Worm (Caenorhabditis elegans) whole organism, L4 larva: ENCODE results near the gene unc-50.
A peak's percentile ranks its signal among the peaks of the same experiment; 100 is the strongest.

Source experiments
- F26F4.8 ChIP-seq: fragments of 200-800 bp; sonication (Bioruptor generic); conservative IDR thresholded peaks from 2 replicates; pipeline ENCODE4 v1.3.6; 2022; ENCODE audit warnings: missing genetic modification characterization, missing compliant biosample characterization
- F37D6.2 ChIP-seq: sonication (generic microtip); optimal IDR thresholded peaks from 2 replicates; lab custom pipeline; 2016; ENCODE audit warnings: mild to moderate bottlenecking, missing genetic modification characterization, missing compliant biosample characterization
- R02D3.7 ChIP-seq: fragments of 150-350 bp; sonication (generic microtip); optimal IDR thresholded peaks from 3 replicates; lab custom pipeline; 2014; ENCODE audit warnings: missing biosample characterization, missing genetic modification characterization
- Y75B8A.6 ChIP-seq: fragments of 200-800 bp; sonication (Bioruptor generic); IDR thresholded peaks from 2 replicates; pipeline ENCODE4 v1.3.6; 2022; ENCODE audit warnings: missing genetic modification reagents, missing genetic modification characterization, missing compliant biosample characterization
- ceh-28 ChIP-seq: fragments of 150-350 bp; optimal IDR thresholded peaks from 2 replicates; lab custom pipeline; 2014; ENCODE audit warnings: missing biosample characterization, missing genetic modification reagents, missing genetic modification characterization
- daf-16 ChIP-seq, 3 experiments: sonication (generic microtip); optimal IDR thresholded peaks; 2 replicates each; lab custom pipeline; 2016 to 2017; ENCODE audit warnings: missing genetic modification characterization in 3 of 3, missing genetic modification reagents in 3 of 3, mild to moderate bottlenecking in 2 of 3, missing compliant biosample characterization in 2 of 3, missing biosample characterization in 1 of 3, moderate library complexity in 1 of 3
- daf-19 ChIP-seq: fragments of 200-800 bp; sonication (Bioruptor generic); conservative IDR thresholded peaks from 2 replicates; pipeline ENCODE4 v1.3.6; 2022; ENCODE audit warnings: missing genetic modification characterization, missing compliant biosample characterization
- dmd-6 ChIP-seq: fragments of 200-800 bp; sonication (Bioruptor generic); IDR thresholded peaks from 2 replicates; pipeline ENCODE4 v1.3.6; 2022; ENCODE audit warnings: missing genetic modification reagents, missing genetic modification characterization, missing compliant biosample characterization
- dmd-9 ChIP-seq: fragments of 200-800 bp; sonication (Bioruptor generic); IDR thresholded peaks from 2 replicates; pipeline ENCODE4 v1.3.6; 2022; ENCODE audit warnings: missing genetic modification reagents, missing genetic modification characterization, missing compliant biosample characterization
- dpl-1 ChIP-seq: fragments of 150-350 bp; optimal IDR thresholded peaks from 2 replicates; lab custom pipeline; 2014; ENCODE audit warnings: missing biosample characterization, missing genetic modification reagents, missing genetic modification characterization
- dve-1 ChIP-seq: sonication (generic microtip); optimal IDR thresholded peaks from 2 replicates; lab custom pipeline; 2017; ENCODE audit warnings: antibody characterized with exemption, mild to moderate bottlenecking, missing genetic modification characterization, missing compliant biosample characterization; ENCODE audit not compliant: insufficient read depth
- egl-43 ChIP-seq: fragments of 200-800 bp; sonication (Bioruptor generic); IDR thresholded peaks from 2 replicates; pipeline ENCODE4 v1.3.6; 2022; ENCODE audit warnings: missing genetic modification reagents, missing genetic modification characterization, missing compliant biosample characterization
- gei-8 ChIP-seq: fragments of 200-800 bp; sonication (Bioruptor generic); optimal IDR thresholded peaks from 2 replicates; lab custom pipeline; 2018; ENCODE audit warnings: mild to moderate bottlenecking, missing genetic modification characterization, missing compliant biosample characterization
- hif-1 ChIP-seq, 2 experiments: sonication (generic microtip); optimal IDR thresholded peaks; 2 replicates each; lab custom pipeline; 2016 to 2017; ENCODE audit warnings: missing compliant biosample characterization in 2 of 2, missing genetic modification characterization in 2 of 2, missing genetic modification reagents in 2 of 2, missing genotype in 2 of 2, mild to moderate bottlenecking in 1 of 2
- hlh-11 ChIP-seq: fragments of 200-800 bp; sonication (Bioruptor generic); optimal IDR thresholded peaks from 2 replicates; lab custom pipeline; 2018; ENCODE audit warnings: mild to moderate bottlenecking, missing genetic modification characterization, missing compliant biosample characterization
- hlh-30 ChIP-seq: sonication (generic microtip); optimal IDR thresholded peaks from 2 replicates; lab custom pipeline; 2017; ENCODE audit warnings: antibody characterized with exemption, mild to moderate bottlenecking, missing genetic modification characterization, missing compliant biosample characterization; ENCODE audit not compliant: insufficient read depth
- hmg-1.1 ChIP-seq: fragments of 200-800 bp; sonication (Bioruptor generic); IDR thresholded peaks from 2 replicates; pipeline ENCODE4 v1.3.6; 2022; ENCODE audit warnings: missing genetic modification reagents, missing genetic modification characterization, missing compliant biosample characterization
- lim-7 ChIP-seq: fragments of 200-800 bp; sonication (Bioruptor generic); IDR thresholded peaks from 2 replicates; pipeline ENCODE4 v1.3.6; 2022; ENCODE audit warnings: missing genetic modification characterization, missing compliant biosample characterization
- lin-1 ChIP-seq: fragments of 200-800 bp; sonication (Bioruptor generic); IDR thresholded peaks from 2 replicates; pipeline ENCODE4 v1.3.6; 2022; ENCODE audit warnings: missing genetic modification reagents, missing genetic modification characterization, missing compliant biosample characterization
- lin-13 ChIP-seq: fragments of 150-350 bp; optimal IDR thresholded peaks from 2 replicates; lab custom pipeline; 2014; ENCODE audit warnings: missing biosample characterization, missing genetic modification reagents, missing genetic modification characterization
- lin-15B ChIP-seq: fragments of 150-350 bp; sonication (generic microtip); optimal IDR thresholded peaks from 3 replicates; lab custom pipeline; 2014; ENCODE audit warnings: missing biosample characterization, missing genetic modification characterization
- lin-38 ChIP-seq: fragments of 200-800 bp; sonication (Bioruptor generic); IDR thresholded peaks from 2 replicates; pipeline ENCODE4 v1.3.6; 2022; ENCODE audit warnings: missing genetic modification reagents, missing genetic modification characterization, missing compliant biosample characterization
- lsy-2 ChIP-seq, 2 experiments: fragments of 150-350 bp in 1 of 2; sonication (generic microtip) in 1 of 2; optimal IDR thresholded peaks; 2 replicates each; lab custom pipeline; 2014 to 2017; ENCODE audit warnings: missing biosample characterization in 2 of 2, missing genetic modification characterization in 2 of 2
- mep-1 ChIP-seq: fragments of 150-350 bp; sonication (generic microtip); optimal IDR thresholded peaks from 3 replicates; lab custom pipeline; 2014; ENCODE audit warnings: missing biosample characterization, missing genetic modification characterization
- mes-2 ChIP-seq: sonication (generic microtip); optimal IDR thresholded peaks from 2 replicates; lab custom pipeline; 2016; ENCODE audit warnings: missing genotype, mild to moderate bottlenecking, missing genetic modification characterization, missing compliant biosample characterization; ENCODE audit not compliant: poor library complexity, severe bottlenecking
- nhr-102 ChIP-seq: sonication (generic microtip); optimal IDR thresholded peaks from 2 replicates; lab custom pipeline; 2016; ENCODE audit warnings: mild to moderate bottlenecking, missing genetic modification characterization, moderate library complexity, missing compliant biosample characterization
- nhr-28 ChIP-seq: fragments of 150-350 bp; optimal IDR thresholded peaks from 2 replicates; lab custom pipeline; 2014; ENCODE audit warnings: missing biosample characterization, missing genetic modification characterization
- nhr-48 ChIP-seq: sonication (generic microtip); optimal IDR thresholded peaks from 2 replicates; lab custom pipeline; 2016; ENCODE audit warnings: mild to moderate bottlenecking, missing genetic modification characterization, missing compliant biosample characterization
- nhr-77 ChIP-seq: fragments of 150-350 bp; optimal IDR thresholded peaks from 2 replicates; lab custom pipeline; 2014; ENCODE audit warnings: missing biosample characterization, missing genetic modification characterization
- pha-4 ChIP-seq, 2 experiments: fragments of 150-350 bp in 1 of 2; fragments of 200-800 bp in 1 of 2; sonication (Bioruptor generic) in 1 of 2; IDR thresholded peaks in 1 of 2; optimal IDR thresholded peaks in 1 of 2; 2 replicates each; pipeline versions ENCODE4 v1.3.6 to Lab custom; 2014 to 2022; ENCODE audit warnings: missing genetic modification characterization in 2 of 2, missing genetic modification reagents in 2 of 2, missing biosample characterization in 1 of 2, missing compliant biosample characterization in 1 of 2
- pqm-1 ChIP-seq: sonication (generic microtip); optimal IDR thresholded peaks from 2 replicates; lab custom pipeline; 2017; ENCODE audit warnings: missing biosample characterization, missing genetic modification characterization
- rbr-2 ChIP-seq: sonication (generic microtip); optimal IDR thresholded peaks from 2 replicates; lab custom pipeline; 2016; ENCODE audit warnings: missing genotype, missing genetic modification characterization, missing compliant biosample characterization
- set-16 ChIP-seq: fragments of 200-800 bp; sonication (Bioruptor generic); IDR thresholded peaks from 2 replicates; pipeline ENCODE4 v1.3.6; 2022; ENCODE audit warnings: missing genetic modification reagents, missing genetic modification characterization, missing compliant biosample characterization
- snpc-1.2 ChIP-seq: fragments of 200-800 bp; sonication (Bioruptor generic); IDR thresholded peaks from 2 replicates; pipeline ENCODE4 v1.3.6; 2022; ENCODE audit warnings: missing genetic modification reagents, missing genetic modification characterization, missing compliant biosample characterization
- spr-1 ChIP-seq: sonication (generic microtip); optimal IDR thresholded peaks from 2 replicates; lab custom pipeline; 2016; ENCODE audit warnings: mild to moderate bottlenecking, missing genetic modification characterization, missing compliant biosample characterization
- tra-1 ChIP-seq: fragments of 200-800 bp; sonication (Bioruptor generic); IDR thresholded peaks from 2 replicates; pipeline ENCODE4 v1.3.6; 2022; ENCODE audit warnings: missing genetic modification reagents, missing genetic modification characterization, missing compliant biosample characterization
- unc-130 ChIP-seq: sonication (generic microtip); optimal IDR thresholded peaks from 2 replicates; lab custom pipeline; 2016; ENCODE audit warnings: missing genetic modification reagents, missing genetic modification characterization, missing compliant biosample characterization
- unc-62 ChIP-seq, 3 experiments: fragments of 150-350 bp in 1 of 3; sonication (generic microtip); optimal IDR thresholded peaks in 2 of 3; peaks in 1 of 3; 1 replicate in 1 of 3; 2 replicates in 2 of 3; lab custom pipeline; 2014 to 2017; ENCODE audit warnings: missing biosample characterization in 3 of 3, missing genetic modification characterization in 3 of 3, missing genetic modification reagents in 3 of 3, missing genotype in 1 of 3
- zip-11 ChIP-seq: fragments of 200-800 bp; sonication (Bioruptor generic); IDR thresholded peaks from 2 replicates; pipeline ENCODE4 v1.3.6; 2022; ENCODE audit warnings: missing genetic modification characterization, missing compliant biosample characterization
- ztf-11 ChIP-seq: fragments of 150-350 bp; optimal IDR thresholded peaks from 2 replicates; lab custom pipeline; 2014; ENCODE audit warnings: missing biosample characterization, missing genetic modification characterization

Gene unc-50

DNA sequence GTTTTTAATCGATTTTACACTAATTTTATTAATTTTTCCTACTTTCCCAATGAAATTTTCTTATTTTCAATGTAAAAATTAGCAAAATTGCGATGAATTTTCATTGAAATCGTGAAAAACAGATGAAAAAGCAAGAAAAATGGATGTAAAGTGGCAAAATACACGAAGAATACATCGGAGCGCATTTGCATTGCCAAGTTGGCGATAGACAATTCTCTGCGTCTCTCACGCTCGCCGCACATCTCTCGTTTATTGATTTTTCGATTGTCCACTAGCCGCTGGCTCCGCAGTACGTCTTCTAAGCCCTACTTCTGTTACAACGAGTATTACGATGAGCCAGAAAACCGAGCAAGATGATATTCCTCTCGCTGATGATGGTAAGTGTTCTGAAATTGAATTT is 793 bp upstream of the unc-50 start, which contains the start of gene unc-69:
Gene unc-69 (plus strand): TSS at position 185 of the 400 bp plus-strand sequence.
- TF ChIP-seq dpl-1 (GFP tag; lab: Kevin White, UChicago) (peak; percentile 45), set-16 (GFP tag; lab: Robert Waterston, UW) (no peak), hmg-1.1 (GFP tag; lab: Robert Waterston, UW) (peak; percentile 70), R02D3.7 (tag; lab: Kevin White, UChicago) (no peak), egl-43 (GFP tag; lab: Robert Waterston, UW) (no peak), lin-13 (peak; percentile 45), zip-11 (GFP tag; lab: Robert Waterston, UW) (no peak), lin-38 (GFP tag; lab: Robert Waterston, UW) (peak; percentile 93), lin-15B (tag; lab: Kevin White, UChicago) (no peak), hif-1 (tag; optimal IDR thresholded peaks at IDR 0.05; lab: Kevin White, UChicago) (peak in 1 of 2 experiments; percentile 44), nhr-28 (tag; lab: Kevin White, UChicago) (peak; percentile 18), F26F4.8 (GFP tag; lab: Robert Waterston, UW) (no peak), pha-4 (GFP tag; IDR thresholded peaks at IDR 0.05; lab: Robert Waterston, UW) (no peak), pha-4 (tag; optimal IDR thresholded peaks at IDR 0.05; lab: Kevin White, UChicago) (peak; percentile 7), ztf-11 (tag; lab: Kevin White, UChicago) (no peak), hlh-11 (peak; percentile 12), ceh-28 (peak; percentile 69), snpc-1.2 (GFP tag; lab: Robert Waterston, UW) (no peak), daf-16 (GFP tag; optimal IDR thresholded peaks at IDR 0.05; lab: Kevin White, UChicago) (no peak), daf-16 (tag; optimal IDR thresholded peaks at IDR 0.05; lab: Kevin White, UChicago) (peak; percentile 40), mes-2 (peak; percentile 71), lsy-2 (tag; optimal IDR thresholded peaks at IDR 0.05; lab: Kevin White, UChicago) (peak in 1 of 2 experiments; percentile 79), F37D6.2 (tag; lab: Kevin White, UChicago) (peak; percentile 26), rbr-2 (tag; lab: Kevin White, UChicago) (peak; percentile 60), hlh-30 (tag; lab: Kevin White, UChicago) (peak; percentile 61), lin-1 (GFP tag; lab: Robert Waterston, UW) (no peak), mep-1 (tag; lab: Kevin White, UChicago) (peak; percentile 29)

DNA sequence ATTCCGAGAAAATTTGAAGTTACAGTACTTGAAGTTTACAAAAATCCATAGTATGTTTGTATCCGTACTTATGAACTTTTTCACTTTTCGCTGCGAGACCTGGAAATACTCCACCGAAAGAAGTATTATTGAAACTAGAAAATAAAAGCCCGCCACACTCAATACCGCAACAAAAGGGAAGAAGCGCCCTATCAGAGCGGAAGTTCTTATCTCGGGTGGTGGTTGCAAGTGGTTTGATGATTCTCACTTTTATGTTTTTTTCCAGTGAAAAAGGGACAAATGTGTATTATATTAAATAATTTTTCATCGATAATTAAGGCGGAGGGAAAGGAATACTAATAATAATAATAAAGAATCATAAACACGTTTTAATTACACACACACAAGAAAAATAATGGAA is 3.7 kb downstream of the unc-50 start:
- TF ChIP-seq daf-19 (GFP tag; lab: Robert Waterston, UW): no peak
- TF ChIP-seq lim-7: no peak
- TF ChIP-seq mep-1 (tag; lab: Kevin White, UChicago): no peak
- TF ChIP-seq nhr-48: no peak
- peak; percentile 1 for TF ChIP-seq dve-1 (tag; lab: Kevin White, UChicago)
- no peak for TF ChIP-seq dmd-9 (GFP tag; lab: Robert Waterston, UW)
- no peak for TF ChIP-seq dmd-6 (GFP tag; lab: Robert Waterston, UW)
- TF ChIP-seq pqm-1 (tag; lab: Kevin White, UChicago): peak; percentile 73
- peak; percentile 21 for TF ChIP-seq nhr-28 (tag; lab: Kevin White, UChicago)
- TF ChIP-seq lsy-2 (tag; optimal IDR thresholded peaks at IDR 0.05; lab: Kevin White, UChicago): no peak
- TF ChIP-seq nhr-77: peak; percentile 7

DNA sequence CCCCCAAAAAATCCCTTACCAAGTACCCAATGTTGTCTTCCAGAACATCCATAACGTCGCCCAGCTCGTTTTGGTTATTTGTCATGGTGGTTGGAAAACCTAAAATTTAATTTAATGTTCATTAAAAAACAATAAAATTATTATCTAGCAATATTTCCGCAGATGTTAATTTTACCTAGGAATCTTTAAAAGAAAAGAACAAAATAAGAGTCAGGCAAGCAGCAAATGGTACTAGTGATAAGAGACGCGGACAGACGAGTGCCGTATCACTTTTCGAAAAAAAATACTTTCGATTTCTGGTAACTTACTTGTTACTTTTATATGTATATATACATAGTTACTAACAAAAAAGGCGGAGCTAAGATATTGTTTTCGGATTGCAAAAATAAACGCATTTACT is 6.9 kb downstream of the unc-50 start, which contains the start of gene T07A5.7:
Gene T07A5.7 (minus strand): TSS at position 101 of the 400 bp plus-strand sequence.
- no peak for TF ChIP-seq unc-130
- no peak for TF ChIP-seq nhr-102
- no peak for TF ChIP-seq gei-8 (GFP tag; lab: Kevin White, UChicago)
- TF ChIP-seq Y75B8A.6: no peak
- TF ChIP-seq spr-1 (tag; lab: Kevin White, UChicago): no peak
- no peak for TF ChIP-seq tra-1 (GFP tag; lab: Robert Waterston, UW)
- no peak for TF ChIP-seq snpc-1.2 (GFP tag; lab: Robert Waterston, UW)
- no peak for TF ChIP-seq nhr-48
- TF ChIP-seq unc-62 (GFP tag; optimal IDR thresholded peaks at IDR 0.05 in 1 of 2; lab: Kevin White, UChicago): no peak
- no peak for TF ChIP-seq unc-62 (tag; optimal IDR thresholded peaks at IDR 0.05; lab: Kevin White, UChicago)
- no peak for TF ChIP-seq mep-1 (tag; lab: Kevin White, UChicago)
- TF ChIP-seq ceh-28: no peak
